Fruit fly (Drosophila melanogaster): ENCODE results near the gene slp2.

The slp2 gene

dm6 chr2L:3813255-3813875, 23.3 kb upstream of the slp2 start, which contains the start of gene CG3407 (continued):
- TF ChIP-seq MTF-1 (GFP tag; optimal IDR thresholded peaks at IDR 0.05; ENCODE audit: borderline replicate concordance) (no peak), tgo (GFP tag; IDR thresholded peaks at IDR 0.05) (no peak), HLHmδ (GFP tag; optimal IDR thresholded peaks at IDR 0.05) (no peak), Sin3A (optimal IDR thresholded peaks at IDR 0.05) (peak; percentile 36), pb (GFP tag; optimal IDR thresholded peaks at IDR 0.05) (no peak), Adf1 (GFP tag; IDR thresholded peaks at IDR 0.05) (0 out of 2 replicates have a peak, but pooled peaks have one; percentile 28), NFAT (GFP tag; IDR thresholded peaks at IDR 0.05) (peak; percentile 42; the same call in 1 of the 2 replicates), org-1 (GFP tag; optimal IDR thresholded peaks at IDR 0.05) (no peak), CG6254 (GFP tag; optimal IDR thresholded peaks at IDR 0.05) (no peak), seq (GFP tag; IDR thresholded peaks at IDR 0.05) (no peak), CG10431 (GFP tag; optimal IDR thresholded peaks at IDR 0.05) (no peak), vvl (GFP tag; IDR thresholded peaks at IDR 0.05) (peak; percentile 44; the same call in 1 of the 2 replicates), Awh (GFP tag; IDR thresholded peaks at IDR 0.05) (no peak), Max (GFP tag; optimal IDR thresholded peaks at IDR 0.05) (no peak), Atf3 (GFP tag; optimal IDR thresholded peaks at IDR 0.05) (no peak), lab (GFP tag; optimal IDR thresholded peaks at IDR 0.05) (no peak), Med (GFP tag) (peak; percentile 92), GATAe (GFP tag; conservative IDR thresholded peaks at IDR 0.05) (no peak), CG1603 (tag; optimal IDR thresholded peaks at IDR 0.05) (peak; percentile 86), CG2120 (GFP tag; optimal IDR thresholded peaks at IDR 0.05) (peak; percentile 78), CG8290 (GFP tag; optimal IDR thresholded peaks at IDR 0.05) (peak; percentile 60), CG8290 (tag; optimal IDR thresholded peaks at IDR 0.05) (no peak), CG5245 (GFP tag; optimal IDR thresholded peaks at IDR 0.05) (no peak), Scr (GFP tag; IDR thresholded peaks at IDR 0.05; ENCODE audit: partially characterized antibody) (peak; percentile 68), nmo (GFP tag; optimal IDR thresholded peaks at IDR 0.05) (peak; percentile 48), CG4617 (GFP tag; optimal IDR thresholded peaks at IDR 0.05; ENCODE audit: borderline replicate concordance) (peak; percentile 90), ERR (GFP tag; optimal IDR thresholded peaks at IDR 0.05) (peak; percentile 56), CG14441 (GFP tag; IDR thresholded peaks at IDR 0.05) (no peak), CG43689 (GFP tag; IDR thresholded peaks at IDR 0.05) (no peak), CG9215 (GFP tag; IDR thresholded peaks at IDR 0.05) (no peak; the same call in 1 of the 2 replicates), zfh1 (GFP tag; IDR thresholded peaks at IDR 0.05) (peak; percentile 53; the same call in 2 of the 3 replicates), CG10654 (GFP tag; optimal IDR thresholded peaks at IDR 0.05) (no peak), Blimp-1 (GFP tag; optimal IDR thresholded peaks at IDR 0.05) (no peak), Dip3 (GFP tag; optimal IDR thresholded peaks at IDR 0.05) (peak; percentile 52), CG12219 (GFP tag; optimal IDR thresholded peaks at IDR 0.05) (no peak), D19A (tag; optimal IDR thresholded peaks at IDR 0.05) (no peak), HmgD (GFP tag; optimal IDR thresholded peaks at IDR 0.05) (peak; percentile 91), Side (GFP tag; optimal IDR thresholded peaks at IDR 0.05) (peak; percentile 22), danr (GFP tag; IDR thresholded peaks at IDR 0.05) (no peak), az2 (GFP tag; optimal IDR thresholded peaks at IDR 0.05) (no peak), salm (tag; optimal IDR thresholded peaks at IDR 0.05) (no peak), CG11504 (tag; optimal IDR thresholded peaks at IDR 0.05) (no peak), CG7357 (GFP tag; IDR thresholded peaks at IDR 0.05) (no peak), CG13123 (GFP tag; optimal IDR thresholded peaks at IDR 0.05) (peak; percentile 42), Sry-δ (GFP tag; optimal IDR thresholded peaks at IDR 0.05) (peak; percentile 71), CG1529 (GFP tag; optimal IDR thresholded peaks at IDR 0.05) (no peak), CG7372 (GFP tag; IDR thresholded peaks at IDR 0.05) (no peak), br (optimal IDR thresholded peaks at IDR 0.05) (no peak), Taf1 (GFP tag; IDR thresholded peaks at IDR 0.05) (no peak), tll (GFP tag; optimal IDR thresholded peaks at IDR 0.05) (no peak), gcm2 (GFP tag; optimal IDR thresholded peaks at IDR 0.05) (peak; percentile 28), CG12104 (GFP tag; optimal IDR thresholded peaks at IDR 0.05) (no peak)
